Worm (Caenorhabditis elegans): Measurements from ENCODE around the gene K02E7.10.

Gene K02E7.10

ce11 chrII:1082859-1083258 lies 16.1 kb upstream of the K02E7.10 start, which contains the start of gene K02E7.1 (continued):
- TF ChIP-seq lir-3 (tag; optimal IDR thresholded peaks at IDR 0.05; ENCODE audit: poor library complexity), result no peak

ce11 chrII:1075424-1075823 lies 8.6 kb upstream of the K02E7.10 start, which contains the start of gene K02E7.11:
TSS of gene K02E7.11 (minus strand) at chrII:1075524.
- TF ChIP-seq snu-23 (GFP tag; optimal IDR thresholded peaks at IDR 0.05) (no peak), fkh-4 (tag; optimal IDR thresholded peaks at IDR 0.05; ENCODE audit: borderline replicate concordance) (no peak), swsn-7 (tag; optimal IDR thresholded peaks at IDR 0.05) (no peak), ama-1 (optimal IDR thresholded peaks at IDR 0.05) (no peak), alr-1 (tag; optimal IDR thresholded peaks at IDR 0.05; ENCODE audit: borderline replicate concordance) (no peak), skn-1 (tag; optimal IDR thresholded peaks at IDR 0.05) (no peak), lin-15B (tag; optimal IDR thresholded peaks at IDR 0.05) (no peak), unc-98 (GFP tag; IDR thresholded peaks at IDR 0.05) (no peak), nhr-11 (tag; optimal IDR thresholded peaks at IDR 0.05) (no peak), unc-130 (tag; optimal IDR thresholded peaks at IDR 0.05) (no peak), fos-1 (tag; optimal IDR thresholded peaks at IDR 0.05) (no peak)

DNA sequence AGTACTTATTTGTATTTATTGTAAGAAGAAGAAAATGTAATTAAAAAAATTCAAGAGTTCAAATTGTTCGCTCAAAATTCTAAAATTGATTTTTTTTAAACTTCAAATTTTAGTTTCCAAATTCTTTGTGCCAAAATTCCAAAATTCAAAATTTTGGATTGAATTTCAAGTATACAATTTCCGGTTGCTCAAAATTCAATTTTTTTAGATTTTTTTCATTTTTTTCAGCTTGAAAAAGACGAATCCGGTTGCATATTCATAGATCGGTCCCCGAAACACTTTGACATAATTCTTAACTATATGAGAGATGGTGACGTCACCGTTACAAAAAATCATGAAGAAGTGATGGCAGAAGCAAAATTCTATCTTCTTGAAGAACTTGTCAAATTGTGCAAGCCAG lies 5.3 kb upstream of the K02E7.10 start, which contains the start of gene K02E7.4:
Gene K02E7.4 (plus strand): TSS at position 301 of the 400 bp plus-strand sequence.
- TF ChIP-seq ets-5 (GFP tag; IDR thresholded peaks at IDR 0.05), result no peak
- no peak for TF ChIP-seq isw-1 (GFP tag; IDR thresholded peaks at IDR 0.05)
- TF ChIP-seq hpl-2 (GFP tag; optimal IDR thresholded peaks at IDR 0.05), result no peak
- TF ChIP-seq ceh-88 (GFP tag; IDR thresholded peaks at IDR 0.05), result no peak
- no peak for TF ChIP-seq ztf-11 (tag; optimal IDR thresholded peaks at IDR 0.05)
- TF ChIP-seq alr-1 (tag; optimal IDR thresholded peaks at IDR 0.05; ENCODE audit: borderline replicate concordance), result no peak
- TF ChIP-seq zag-1 (tag; optimal IDR thresholded peaks at IDR 0.05), result no peak
- no peak for TF ChIP-seq ces-1 (GFP tag; optimal IDR thresholded peaks at IDR 0.05)

DNA sequence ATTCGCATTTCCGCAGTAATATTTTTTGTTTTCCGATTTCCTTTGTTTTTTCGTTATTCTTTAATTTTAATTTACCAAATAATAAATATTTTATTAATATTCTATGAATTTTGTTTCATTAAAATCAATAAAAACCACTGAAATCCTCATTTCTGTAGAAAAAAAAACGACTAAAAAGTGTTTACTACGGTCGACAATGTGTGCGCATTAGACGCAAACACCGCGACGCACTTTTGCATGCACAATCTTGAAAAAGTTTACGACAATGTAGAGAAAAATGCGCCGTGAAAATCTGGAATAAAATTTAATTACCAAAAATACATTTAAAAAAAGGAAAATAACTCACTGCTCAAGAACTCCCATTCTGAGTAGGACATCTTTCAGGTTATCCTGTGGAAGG lies 4.6 kb upstream of the K02E7.10 start:
- TF ChIP-seq efl-1 (optimal IDR thresholded peaks at IDR 0.05) (peak in 1 of 2 experiments; percentile 6), efl-1 (GFP tag; optimal IDR thresholded peaks at IDR 0.05 in 1 of 2) (no peak), lsy-2 (tag; optimal IDR thresholded peaks at IDR 0.05) (peak in 1 of 2 experiments; percentile 63), pax-3 (tag; optimal IDR thresholded peaks at IDR 0.05) (no peak), hlh-4 (tag; optimal IDR thresholded peaks at IDR 0.05) (no peak)

- no peak for TF ChIP-seq irx-1 (tag; optimal IDR thresholded peaks at IDR 0.05)
- no peak for TF ChIP-seq hlh-17 (GFP tag; optimal IDR thresholded peaks at IDR 0.05; ENCODE audit: borderline replicate concordance)
- TF ChIP-seq nhr-20 (tag; optimal IDR thresholded peaks at IDR 0.05), result no peak
- no peak for TF ChIP-seq unc-62 (GFP tag; optimal IDR thresholded peaks at IDR 0.05)
- no peak for TF ChIP-seq mdl-1 (tag; optimal IDR thresholded peaks at IDR 0.05)
- TF ChIP-seq lin-35 (GFP tag; optimal IDR thresholded peaks at IDR 0.05), result no peak
- no peak for TF ChIP-seq egl-27 (tag; optimal IDR thresholded peaks at IDR 0.05)
- TF ChIP-seq nhr-71 (tag; optimal IDR thresholded peaks at IDR 0.05), result no peak
- TF ChIP-seq pag-3 (tag; optimal IDR thresholded peaks at IDR 0.05; ENCODE audit: borderline replicate concordance, insufficient read depth), result no peak
- TF ChIP-seq nhr-47 (tag; optimal IDR thresholded peaks at IDR 0.05), result no peak
- no peak for TF ChIP-seq fkh-8 (tag; optimal IDR thresholded peaks at IDR 0.05)
These were observed 4.1 kb upstream of the K02E7.10 start, which contains the start of gene K02E7.12 for ce11 chrII:1070875-1071274. TSS of gene K02E7.12 (plus strand) at chrII:1071175.

Measured in whole organism, L1 larva.